In the genomic region with DNA sequence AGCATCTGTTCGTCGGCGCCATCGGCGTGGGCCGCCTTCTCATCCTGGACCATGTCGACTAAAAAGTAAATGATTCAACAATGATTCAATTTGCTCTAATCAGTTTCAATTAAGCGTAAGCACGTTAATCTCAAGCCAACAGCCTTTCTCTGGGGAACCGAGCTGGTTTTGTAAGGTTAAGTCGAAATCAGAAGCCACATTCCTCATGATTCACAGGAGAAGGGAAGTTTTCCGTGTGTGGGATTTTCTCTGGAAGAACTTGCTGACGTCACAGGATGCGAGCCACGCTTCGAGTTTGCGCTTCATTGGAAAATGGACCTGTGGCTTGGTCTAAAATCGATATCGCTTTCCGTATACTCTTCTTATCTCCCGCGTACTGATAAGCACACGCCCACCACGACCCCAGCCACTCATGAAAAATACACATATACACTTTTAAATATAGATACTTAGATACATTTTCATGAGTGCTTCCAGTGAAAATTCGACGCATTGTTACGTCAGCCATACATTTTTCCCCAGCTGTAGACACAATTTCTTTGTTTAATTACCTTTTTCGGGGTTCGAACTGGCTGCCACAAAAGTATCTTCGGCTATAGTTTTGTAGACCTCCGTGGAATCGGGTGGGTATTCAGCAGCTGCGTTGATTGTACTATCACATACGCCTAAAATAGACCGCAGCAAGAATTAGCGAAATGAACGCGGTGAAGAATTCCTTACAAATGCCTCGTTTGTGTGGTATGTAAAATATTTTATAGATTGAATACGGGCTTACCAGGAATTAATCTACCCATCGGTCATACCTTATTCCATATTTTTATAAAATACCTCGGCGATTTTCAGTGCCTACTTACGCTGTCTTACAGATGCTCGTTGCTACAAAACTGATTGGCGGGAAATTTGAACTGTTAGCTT, we compare ENCODE assay signal across 1 fruit fly cellular context.
TF ChIP-seq lines count a peak whose summit lies in the region.

No protein-coding gene starts in this region.

TF ChIP-seq in whole organism, embryonic, 481 proteins besides CTCF, POLR2A, EP300 and RAD21 (continued from another document):
- TF ChIP-seq CG11398 (GFP tag; optimal IDR thresholded peaks at IDR 0.05; lab: Kevin White, UChicago) (peak; percentile 9), lmd (GFP tag; IDR thresholded peaks at IDR 0.05; lab: Robert Waterston, UW) (0 out of 2 replicates have a peak, but pooled peaks have one; percentile 6), CG18764 (GFP tag; optimal IDR thresholded peaks at IDR 0.05; lab: Kevin White, UChicago) (no peak), CG32767 (GFP tag; IDR thresholded peaks at IDR 0.05; lab: Robert Waterston, UW) (peak; percentile 58; the same call in 1 of the 2 replicates), Nf-YA (GFP tag; IDR thresholded peaks at IDR 0.05; lab: Robert Waterston, UW) (no peak), Myb (GFP tag; optimal IDR thresholded peaks at IDR 0.05; lab: Kevin White, UChicago) (peak; percentile 54), ftz-f1 (GFP tag; optimal IDR thresholded peaks at IDR 0.05; lab: Kevin White, UChicago) (no peak), Sry-δ (GFP tag; optimal IDR thresholded peaks at IDR 0.05; lab: Kevin White, UChicago) (peak; percentile 50), CG9932 (GFP tag; IDR thresholded peaks at IDR 0.05; lab: Robert Waterston, UW) (no peak), ci (GFP tag; IDR thresholded peaks at IDR 0.05; lab: Robert Waterston, UW) (no peak), CG17385 (GFP tag; optimal IDR thresholded peaks at IDR 0.05; lab: Kevin White, UChicago) (peak; percentile 33), CG7987 (GFP tag; optimal IDR thresholded peaks at IDR 0.05; lab: Kevin White, UChicago) (peak; percentile 36), CG2199 (GFP tag; IDR thresholded peaks at IDR 0.05; lab: Robert Waterston, UW) (peak; percentile 79; the same call in 2 of the 3 replicates), sisA (GFP tag; IDR thresholded peaks at IDR 0.05; lab: Robert Waterston, UW) (no peak), CG15011 (GFP tag; optimal IDR thresholded peaks at IDR 0.05; lab: Kevin White, UChicago) (no peak), crc (GFP tag; optimal IDR thresholded peaks at IDR 0.05; lab: Kevin White, UChicago) (peak; percentile 20), Nf-YB (GFP tag; optimal IDR thresholded peaks at IDR 0.05; lab: Kevin White, UChicago) (peak; percentile 4), mam (GFP tag; optimal IDR thresholded peaks at IDR 0.05; lab: Kevin White, UChicago) (peak; percentile 13), CG7839 (tag; optimal IDR thresholded peaks at IDR 0.05; lab: Kevin White, UChicago) (no peak), CG34422 (GFP tag; IDR thresholded peaks at IDR 0.05; lab: Robert Waterston, UW) (peak; percentile 59; the same call in 1 of the 3 replicates)
